Worm (Caenorhabditis elegans): ENCODE data around the gene srd-35.

srd-35 gene

DNA sequence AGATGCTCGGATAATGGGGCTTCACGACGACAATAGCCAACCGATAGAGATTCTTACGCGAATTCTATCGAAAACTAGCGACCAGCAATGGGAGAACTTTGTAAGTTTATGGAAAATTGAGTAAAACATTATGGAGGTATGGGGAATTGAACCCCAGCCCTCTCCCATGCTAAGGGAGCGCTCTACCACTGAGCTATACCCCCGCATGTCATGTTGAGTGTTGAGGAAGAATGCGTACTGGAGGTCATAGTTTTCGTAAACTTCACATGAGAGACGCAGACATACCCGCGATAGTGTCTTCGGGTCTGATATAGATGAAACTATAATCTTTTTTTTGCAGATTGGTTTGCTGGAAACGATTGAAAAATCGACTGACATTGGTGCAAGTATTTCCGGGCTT lies 39.2 kb downstream of the srd-35 start (continued):
- peak; percentile 80; the same call in 1 of the 2 replicates for TF ChIP-seq zip-11 (GFP tag; IDR thresholded peaks at IDR 0.05)
- peak; percentile 28 for TF ChIP-seq aly-2 (tag; optimal IDR thresholded peaks at IDR 0.05)
- no peak for TF ChIP-seq nhr-10 (tag; optimal IDR thresholded peaks at IDR 0.05)
- no peak for TF ChIP-seq daf-12 (tag; optimal IDR thresholded peaks at IDR 0.05)
- TF ChIP-seq F26F4.8 (GFP tag; conservative IDR thresholded peaks at IDR 0.05): 0 out of 2 replicates have a peak, but pooled peaks have one; percentile 55
- no peak for TF ChIP-seq lin-15B (tag; optimal IDR thresholded peaks at IDR 0.05)
- peak; percentile 56 for TF ChIP-seq hlh-30 (tag; optimal IDR thresholded peaks at IDR 0.05; ENCODE audit: insufficient read depth)
- peak; percentile 14 for TF ChIP-seq lir-3 (tag; optimal IDR thresholded peaks at IDR 0.05)
- TF ChIP-seq skn-1 (tag; optimal IDR thresholded peaks at IDR 0.05): no peak
- no peak for TF ChIP-seq daf-8 (GFP tag; IDR thresholded peaks at IDR 0.05)
- TF ChIP-seq ceh-44 (GFP tag; IDR thresholded peaks at IDR 0.05): peak; percentile 77; the same call in 1 of the 2 replicates
- TF ChIP-seq ztf-7 (tag; optimal IDR thresholded peaks at IDR 0.05): peak; percentile 77
- TF ChIP-seq zfp-2 (tag; optimal IDR thresholded peaks at IDR 0.05): no peak
- no peak for TF ChIP-seq Y48G9A.11 (GFP tag; IDR thresholded peaks at IDR 0.05)
- no peak for TF ChIP-seq nhr-25 (tag; optimal IDR thresholded peaks at IDR 0.05; ENCODE audit: borderline replicate concordance, insufficient read depth)
- no peak for TF ChIP-seq pqm-1 (tag; optimal IDR thresholded peaks at IDR 0.05)
- peak; percentile 80 for TF ChIP-seq dve-1 (tag; optimal IDR thresholded peaks at IDR 0.05; ENCODE audit: insufficient read depth)
- no peak for TF ChIP-seq ztf-11 (tag; optimal IDR thresholded peaks at IDR 0.05)
- TF ChIP-seq duxl-1 (tag; optimal IDR thresholded peaks at IDR 0.05; ENCODE audit: poor library complexity): peak; percentile 61
- peak; percentile 53 for TF ChIP-seq zip-2 (tag; optimal IDR thresholded peaks at IDR 0.05)
- peak; percentile 78 for TF ChIP-seq ceh-20 (GFP tag; IDR thresholded peaks at IDR 0.05)
- TF ChIP-seq zag-1 (tag; optimal IDR thresholded peaks at IDR 0.05): no peak
- TF ChIP-seq unc-39 (tag; optimal IDR thresholded peaks at IDR 0.05): no peak
- TF ChIP-seq F10B5.3 (tag; optimal IDR thresholded peaks at IDR 0.05): peak; percentile 65
- TF ChIP-seq hlh-11 (tag; optimal IDR thresholded peaks at IDR 0.05): peak; percentile 64
- 0 out of 2 replicates have a peak, but pooled peaks have one; percentile 39 for TF ChIP-seq zfp-3 (GFP tag; conservative IDR thresholded peaks at IDR 0.05)
- TF ChIP-seq ctbp-1 (GFP tag; IDR thresholded peaks at IDR 0.05): peak; percentile 85
- TF ChIP-seq mes-2 (tag; optimal IDR thresholded peaks at IDR 0.05; ENCODE audit: poor library complexity, severe bottlenecking): peak; percentile 76
- TF ChIP-seq dmd-9 (GFP tag; IDR thresholded peaks at IDR 0.05): 0 out of 2 replicates have a peak, but pooled peaks have one; percentile 41
- peak in 1 of 2 experiments; percentile 8; a peak in 1 of 4 replicates for TF ChIP-seq madf-5 (GFP tag; IDR thresholded peaks at IDR 0.05)
- TF ChIP-seq daf-16 (GFP tag; optimal IDR thresholded peaks at IDR 0.05): peak; percentile 46 to 88
- peak; percentile 65 for TF ChIP-seq daf-16 (tag; optimal IDR thresholded peaks at IDR 0.05)
- TF ChIP-seq unc-62 (GFP tag; optimal IDR thresholded peaks at IDR 0.05 in 1 of 2): no peak
- TF ChIP-seq unc-62 (tag; optimal IDR thresholded peaks at IDR 0.05): no peak
- no peak for TF ChIP-seq lsy-2 (tag; optimal IDR thresholded peaks at IDR 0.05)
- TF ChIP-seq nhr-102 (tag; optimal IDR thresholded peaks at IDR 0.05): peak; percentile 71
- TF ChIP-seq vab-7 (GFP tag; IDR thresholded peaks at IDR 0.05): peak; percentile 83
- no peak for TF ChIP-seq nhr-237 (tag; optimal IDR thresholded peaks at IDR 0.05)
- TF ChIP-seq nhr-6 (tag; optimal IDR thresholded peaks at IDR 0.05): peak; percentile 61
- TF ChIP-seq dpl-1 (GFP tag; optimal IDR thresholded peaks at IDR 0.05): peak; percentile 46
- no peak for TF ChIP-seq lin-29 (GFP tag; IDR thresholded peaks at IDR 0.05)
- no peak for TF ChIP-seq sdz-12 (GFP tag; optimal IDR thresholded peaks at IDR 0.05)
- TF ChIP-seq F49E8.2 (tag; optimal IDR thresholded peaks at IDR 0.05; ENCODE audit: borderline replicate concordance): peak; percentile 65
- no peak for TF ChIP-seq R02D3.7 (tag; optimal IDR thresholded peaks at IDR 0.05)
- 0 out of 2 replicates have a peak, but pooled peaks have one; percentile 49 for TF ChIP-seq ZK337.2 (GFP tag; IDR thresholded peaks at IDR 0.05)
- TF ChIP-seq lin-13 (GFP tag; optimal IDR thresholded peaks at IDR 0.05): peak; percentile 36
- TF ChIP-seq ceh-28 (tag; optimal IDR thresholded peaks at IDR 0.05): no peak
- TF ChIP-seq nhr-28 (tag; optimal IDR thresholded peaks at IDR 0.05): peak; percentile 72
- TF ChIP-seq mxl-2 (GFP tag; conservative IDR thresholded peaks at IDR 0.05): 0 out of 2 replicates have a peak, but pooled peaks have one; percentile 48
- TF ChIP-seq nhr-11 (tag; optimal IDR thresholded peaks at IDR 0.05): no peak
- TF ChIP-seq mep-1 (tag; optimal IDR thresholded peaks at IDR 0.05): peak; percentile 85

Data from whole organism, L4 larva.